Fruit fly (Drosophila melanogaster): ENCODE measurements around the gene CG5888.

CG5888 gene

dm6 chr2L:16469749-16470148 lies 21.5 kb upstream of the CG5888 start:
- TF ChIP-seq CG8478 (optimal IDR thresholded peaks at IDR 0.05), result no peak
- TF ChIP-seq CTCF (optimal IDR thresholded peaks at IDR 0.05), result no peak

dm6 chr2L:16463657-16464056 lies 15.4 kb upstream of the CG5888 start:
- no peak for TF ChIP-seq CG8478 (optimal IDR thresholded peaks at IDR 0.05)
- no peak for TF ChIP-seq CTCF (optimal IDR thresholded peaks at IDR 0.05)

- no peak for TF ChIP-seq CG8478 (optimal IDR thresholded peaks at IDR 0.05)
- no peak for TF ChIP-seq CTCF (optimal IDR thresholded peaks at IDR 0.05)
Measured at dm6 chr2L:16458385-16458784, 10.1 kb upstream of the CG5888 start.

- TF ChIP-seq CTCF (optimal IDR thresholded peaks at IDR 0.05), result no peak
- no peak for TF ChIP-seq CG8478 (optimal IDR thresholded peaks at IDR 0.05)
Measured at dm6 chr2L:16451858-16452257, 3.6 kb upstream of the CG5888 start.

- TF ChIP-seq CG8478 (optimal IDR thresholded peaks at IDR 0.05), result no peak
- TF ChIP-seq CTCF (optimal IDR thresholded peaks at IDR 0.05), result no peak
Measured at dm6 chr2L:16450891-16451290, 2.6 kb upstream of the CG5888 start, which contains the start of gene Idgf3. TSS of gene Idgf3 (plus strand) at chr2L:16450907.

- no peak for TF ChIP-seq CTCF (optimal IDR thresholded peaks at IDR 0.05)
- TF ChIP-seq CG8478 (optimal IDR thresholded peaks at IDR 0.05), result no peak
Measured at dm6 chr2L:16447875-16448412, 325 bp downstream of the CG5888 start.

- TF ChIP-seq CTCF (optimal IDR thresholded peaks at IDR 0.05), result no peak
- no peak for TF ChIP-seq CG8478 (optimal IDR thresholded peaks at IDR 0.05)
Measured at dm6 chr2L:16446975-16447509, 1.2 kb downstream of the CG5888 start, which contains the start of gene Idgf2. TSS of gene Idgf2 (plus strand) at chr2L:16447330.

dm6 chr2L:16445034-16445433 lies 3.2 kb downstream of the CG5888 start, which contains the start of gene Idgf1:
TSS of gene Idgf1 (plus strand) at chr2L:16445278.
- TF ChIP-seq CTCF (optimal IDR thresholded peaks at IDR 0.05) (no peak), CG8478 (optimal IDR thresholded peaks at IDR 0.05) (no peak)

- no peak for TF ChIP-seq CTCF (optimal IDR thresholded peaks at IDR 0.05)
- no peak for TF ChIP-seq CG8478 (optimal IDR thresholded peaks at IDR 0.05)
Measured at dm6 chr2L:16442620-16443019, 5.6 kb downstream of the CG5888 start.

dm6 chr2L:16437945-16438344 lies 10.3 kb downstream of the CG5888 start:
- TF ChIP-seq CG8478 (optimal IDR thresholded peaks at IDR 0.05) (no peak), CTCF (optimal IDR thresholded peaks at IDR 0.05) (no peak)

dm6 chr2L:16435637-16436036 lies 12.6 kb downstream of the CG5888 start:
- no peak for TF ChIP-seq CG8478 (optimal IDR thresholded peaks at IDR 0.05)
- TF ChIP-seq CTCF (optimal IDR thresholded peaks at IDR 0.05), result no peak

dm6 chr2L:16422657-16423473 lies 25.4 kb downstream of the CG5888 start:
- TF ChIP-seq CG8478 (optimal IDR thresholded peaks at IDR 0.05) (peak; percentile 18), CTCF (optimal IDR thresholded peaks at IDR 0.05) (peak; percentile 51 to 60)

- TF ChIP-seq CG8478 (optimal IDR thresholded peaks at IDR 0.05) (no peak), CTCF (optimal IDR thresholded peaks at IDR 0.05) (no peak)
Measured at dm6 chr2L:16413772-16414171, 34.5 kb downstream of the CG5888 start.

- TF ChIP-seq CTCF (optimal IDR thresholded peaks at IDR 0.05) (no peak), CG8478 (optimal IDR thresholded peaks at IDR 0.05) (no peak)
Measured at dm6 chr2L:16407305-16407704, 41.0 kb downstream of the CG5888 start.

- no peak for TF ChIP-seq CG8478 (optimal IDR thresholded peaks at IDR 0.05)
- no peak for TF ChIP-seq CTCF (optimal IDR thresholded peaks at IDR 0.05)
Measured at dm6 chr2L:16406523-16406922, 41.7 kb downstream of the CG5888 start.

- TF ChIP-seq CTCF (optimal IDR thresholded peaks at IDR 0.05) (no peak), CG8478 (optimal IDR thresholded peaks at IDR 0.05) (no peak)
Measured at dm6 chr2L:16402512-16402911, 45.8 kb downstream of the CG5888 start.
